Fruit fly (Drosophila melanogaster) whole organism, pupa: ENCODE results near the gene gt.
A peak's percentile ranks its signal among the peaks of the same experiment; 100 is the strongest.

ENCODE experiments used
- CG10348 ChIP-seq: fragments of 200-800 bp; sonication (Bioruptor generic); IDR thresholded peaks from 2 replicates; pipeline ENCODE4 v1.3.6; 2022; ENCODE audit warnings: missing biosample characterization, missing genetic modification characterization
- CG12605 ChIP-seq: fragments of 200-800 bp; sonication (Bioruptor generic); IDR thresholded peaks from 2 replicates; pipeline ENCODE4 v1.3.6; 2022; ENCODE audit warnings: missing biosample characterization, missing genetic modification characterization
- CG13204 ChIP-seq: fragments of 200-800 bp; sonication (Bioruptor generic); optimal IDR thresholded peaks from 2 replicates; lab custom pipeline; 2018; ENCODE audit warnings: missing biosample characterization, mild to moderate bottlenecking, missing genetic modification characterization, moderate library complexity
- CG14655 ChIP-seq: fragments of 200-800 bp; sonication (Bioruptor generic); optimal IDR thresholded peaks from 3 replicates; lab custom pipeline; 2017; ENCODE audit warnings: mild to moderate bottlenecking, missing biosample characterization, missing genetic modification reagents, missing genetic modification characterization
- CG15710 ChIP-seq: fragments of 200-800 bp; sonication (Bioruptor generic); optimal IDR thresholded peaks from 2 replicates; lab custom pipeline; 2018; ENCODE audit warnings: missing biosample characterization, mild to moderate bottlenecking, missing genetic modification characterization, moderate library complexity
- CG17806 ChIP-seq: fragments of 200-800 bp; sonication (Bioruptor generic); optimal IDR thresholded peaks from 2 replicates; lab custom pipeline; 2018; ENCODE audit warnings: missing biosample characterization, mild to moderate bottlenecking, missing genetic modification characterization, moderate library complexity
- CG32121 ChIP-seq: fragments of 200-800 bp; sonication (Bioruptor generic); IDR thresholded peaks from 2 replicates; pipeline ENCODE4 v1.3.6; 2022; ENCODE audit warnings: missing biosample characterization, missing genetic modification characterization
- CG34367 ChIP-seq: fragments of 200-800 bp; sonication (Bioruptor generic); optimal IDR thresholded peaks from 2 replicates; lab custom pipeline; 2018; ENCODE audit warnings: missing biosample characterization, mild to moderate bottlenecking, missing genetic modification characterization
- CG4496 ChIP-seq: fragments of 200-800 bp; sonication (Bioruptor generic); IDR thresholded peaks from 3 replicates; pipeline ENCODE4 v1.3.6; 2022; ENCODE audit warnings: missing biosample characterization, missing genetic modification characterization
- CG8159 ChIP-seq: fragments of 200-800 bp; sonication (Bioruptor generic); optimal IDR thresholded peaks from 3 replicates; lab custom pipeline; 2018; ENCODE audit warnings: missing biosample characterization, mild to moderate bottlenecking, missing genetic modification characterization, moderate library complexity
- CG8301 ChIP-seq: fragments of 200-800 bp; sonication (Bioruptor generic); optimal IDR thresholded peaks from 2 replicates; lab custom pipeline; 2018; ENCODE audit warnings: missing biosample characterization, mild to moderate bottlenecking, missing genetic modification characterization
- CG9948 ChIP-seq: fragments of 200-800 bp; sonication (Bioruptor generic); optimal IDR thresholded peaks from 2 replicates; lab custom pipeline; 2018; ENCODE audit warnings: missing biosample characterization, mild to moderate bottlenecking, missing genetic modification characterization, moderate library complexity
- D1 ChIP-seq: fragments of 200-800 bp; sonication (Bioruptor generic); optimal IDR thresholded peaks from 2 replicates; lab custom pipeline; 2018; ENCODE audit warnings: missing biosample characterization, mild to moderate bottlenecking, missing genetic modification characterization, moderate library complexity
- EcR ChIP-seq: fragments of 200-800 bp; sonication (Bioruptor generic); optimal IDR thresholded peaks from 3 replicates; lab custom pipeline; 2019; ENCODE audit warnings: missing biosample characterization, missing genetic modification characterization, mild to moderate bottlenecking, moderate library complexity, missing genetic modification reagents
- Ets98B ChIP-seq: fragments of 200-800 bp; sonication (Bioruptor generic); IDR thresholded peaks from 2 replicates; pipeline ENCODE4 v1.3.6; 2022; ENCODE audit warnings: missing biosample characterization, missing genetic modification characterization
- Pif1A ChIP-seq: fragments of 200-800 bp; sonication (Bioruptor generic); optimal IDR thresholded peaks from 3 replicates; lab custom pipeline; 2016; ENCODE audit warnings: missing biosample characterization, missing genetic modification characterization
- Pif1B ChIP-seq: fragments of 200-800 bp; sonication (Bioruptor generic); optimal IDR thresholded peaks from 3 replicates; lab custom pipeline; 2016; ENCODE audit warnings: missing biosample characterization, missing genetic modification characterization
- Snoo ChIP-seq: fragments of 200-800 bp; sonication (Bioruptor generic); optimal IDR thresholded peaks from 3 replicates; lab custom pipeline; 2017; ENCODE audit warnings: missing biosample characterization, mild to moderate bottlenecking, missing genetic modification characterization, inconsistent platforms
- fd96Ca ChIP-seq: fragments of 200-800 bp; sonication (Bioruptor generic); IDR thresholded peaks from 3 replicates; pipeline ENCODE4 v1.3.6; 2022; ENCODE audit warnings: missing biosample characterization, missing genetic modification characterization
- gl ChIP-seq: fragments of 200-800 bp; sonication (Bioruptor generic); optimal IDR thresholded peaks from 2 replicates; lab custom pipeline; 2018; ENCODE audit warnings: missing biosample characterization, mild to moderate bottlenecking, missing genetic modification characterization
- rn ChIP-seq: fragments of 200-800 bp; sonication (Bioruptor generic); IDR thresholded peaks from 2 replicates; pipeline ENCODE4 v1.3.6; 2022; ENCODE audit warnings: missing biosample characterization, missing genetic modification characterization

The gt gene

DNA sequence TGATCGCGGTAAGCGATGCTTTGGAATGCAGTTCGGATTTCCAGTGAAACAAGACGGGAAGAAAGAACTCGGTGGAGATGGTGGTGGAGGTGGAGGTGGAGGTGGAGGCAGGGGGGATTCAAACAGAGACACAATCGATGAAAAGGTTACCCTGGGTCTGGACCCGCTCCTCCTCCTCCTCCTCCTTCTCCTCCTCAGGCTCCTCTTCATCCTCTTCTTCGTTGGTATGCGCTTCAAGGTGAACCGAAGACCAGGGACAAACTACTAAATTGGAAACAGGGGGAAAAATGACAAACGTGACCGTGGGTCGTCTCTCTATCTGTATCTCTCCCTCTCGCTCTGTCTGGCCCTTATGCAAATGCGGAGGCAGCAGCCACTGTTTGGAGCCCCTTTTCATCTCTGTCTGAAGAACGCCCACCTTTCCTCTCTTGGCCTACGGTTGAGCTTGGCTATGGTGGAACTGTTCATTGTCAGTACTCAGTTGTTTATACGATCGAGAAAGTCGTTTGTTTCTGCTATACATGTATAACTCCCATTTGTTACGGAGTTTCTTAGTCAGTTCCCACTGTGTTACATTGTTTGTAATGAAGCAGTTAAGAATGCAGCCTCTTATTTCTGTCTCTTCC, 34.3 kb upstream of the gt start:
- TF ChIP-seq D1 (tag; lab: Kevin White, UChicago) (no peak), EcR (peak; percentile 28), CG15710 (tag; lab: Kevin White, UChicago) (peak; percentile 1)
- TF ChIP-seq, all 21 proteins: peak for 2

DNA sequence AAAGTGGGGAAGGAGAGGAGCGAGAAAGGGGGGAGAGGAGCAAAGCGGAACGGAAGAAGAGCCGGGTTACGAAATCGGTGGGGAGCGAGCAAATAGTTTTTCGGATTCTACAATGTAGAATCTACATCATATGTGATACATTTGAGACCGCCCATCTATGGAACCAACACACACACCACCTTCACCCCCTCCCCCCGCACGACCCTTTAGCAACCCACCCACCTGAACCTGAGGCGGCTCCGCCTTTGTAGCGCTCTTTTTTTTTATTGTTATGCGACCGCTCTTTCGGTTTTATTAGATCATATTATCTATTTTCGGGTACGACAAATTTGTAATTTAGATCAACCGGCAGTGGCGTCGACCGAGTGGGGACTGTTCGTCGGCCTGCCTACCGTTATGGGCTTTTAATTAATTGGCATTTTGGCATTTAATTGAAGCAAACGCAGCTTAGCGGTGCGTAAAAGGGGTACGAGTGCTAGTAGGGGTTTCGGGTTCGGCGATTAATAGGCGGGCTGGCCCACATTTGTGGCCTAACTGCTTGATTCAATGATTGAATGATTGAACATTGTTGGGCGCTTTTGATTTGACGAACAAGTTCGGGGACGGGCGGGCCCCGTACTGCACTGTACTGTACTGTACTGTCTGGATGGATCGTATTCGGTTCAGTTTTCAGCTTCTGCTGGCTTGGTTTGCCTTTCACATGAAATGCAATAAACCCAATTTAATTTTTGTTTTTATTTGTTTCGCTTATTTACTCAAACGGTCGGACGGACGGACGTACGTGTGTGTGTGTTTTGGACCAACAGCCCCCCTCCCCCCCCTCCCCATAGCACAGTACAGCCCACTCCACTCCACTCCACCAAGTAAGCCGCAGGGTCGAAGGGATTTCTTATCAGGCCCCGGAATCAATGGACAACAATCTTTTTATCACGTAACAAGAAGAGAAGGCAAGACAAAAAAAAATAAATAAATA, 32.9 kb upstream of the gt start:
- no peak for TF ChIP-seq Pif1B (GFP tag; lab: Kevin White, UChicago)
- no peak for TF ChIP-seq Pif1A (GFP tag; lab: Kevin White, UChicago)
- no peak for TF ChIP-seq Snoo (tag; lab: Kevin White, UChicago)
- TF ChIP-seq CG10348 (GFP tag; lab: Robert Waterston, UW) = no peak
- no peak for TF ChIP-seq fd96Ca
- no peak for TF ChIP-seq CG9948 (tag; lab: Kevin White, UChicago)
- no peak for TF ChIP-seq Ets98B (GFP tag; lab: Robert Waterston, UW)
- no peak for TF ChIP-seq CG4496 (GFP tag; lab: Robert Waterston, UW)
- no peak for TF ChIP-seq CG8159 (tag; lab: Kevin White, UChicago)
- no peak for TF ChIP-seq CG14655
- TF ChIP-seq CG13204 (GFP tag; lab: Kevin White, UChicago) = no peak
- no peak for TF ChIP-seq CG32121
- no peak for TF ChIP-seq gl (tag; lab: Kevin White, UChicago)
- no peak for TF ChIP-seq CG17806
- no peak for TF ChIP-seq CG15710 (tag; lab: Kevin White, UChicago)
- TF ChIP-seq rn (GFP tag; lab: Robert Waterston, UW) = no peak
- TF ChIP-seq D1 (tag; lab: Kevin White, UChicago) = no peak

dm6 chrX:2459843-2460242, 31.1 kb upstream of the gt start:
- TF ChIP-seq CG12605 (GFP tag; lab: Robert Waterston, UW) = no peak
- no peak for TF ChIP-seq CG34367
- no peak for TF ChIP-seq CG8301 (tag; lab: Kevin White, UChicago)
- no peak for TF ChIP-seq gl (tag; lab: Kevin White, UChicago)

- TF ChIP-seq CG32121 (no peak), EcR (no peak), CG15710 (tag; lab: Kevin White, UChicago) (no peak), CG14655 (no peak), fd96Ca (no peak), Ets98B (GFP tag; lab: Robert Waterston, UW) (peak; percentile 43), Snoo (tag; lab: Kevin White, UChicago) (no peak), rn (GFP tag; lab: Robert Waterston, UW) (no peak)
Measured at dm6 chrX:2457863-2458458, 29.2 kb upstream of the gt start.

DNA sequence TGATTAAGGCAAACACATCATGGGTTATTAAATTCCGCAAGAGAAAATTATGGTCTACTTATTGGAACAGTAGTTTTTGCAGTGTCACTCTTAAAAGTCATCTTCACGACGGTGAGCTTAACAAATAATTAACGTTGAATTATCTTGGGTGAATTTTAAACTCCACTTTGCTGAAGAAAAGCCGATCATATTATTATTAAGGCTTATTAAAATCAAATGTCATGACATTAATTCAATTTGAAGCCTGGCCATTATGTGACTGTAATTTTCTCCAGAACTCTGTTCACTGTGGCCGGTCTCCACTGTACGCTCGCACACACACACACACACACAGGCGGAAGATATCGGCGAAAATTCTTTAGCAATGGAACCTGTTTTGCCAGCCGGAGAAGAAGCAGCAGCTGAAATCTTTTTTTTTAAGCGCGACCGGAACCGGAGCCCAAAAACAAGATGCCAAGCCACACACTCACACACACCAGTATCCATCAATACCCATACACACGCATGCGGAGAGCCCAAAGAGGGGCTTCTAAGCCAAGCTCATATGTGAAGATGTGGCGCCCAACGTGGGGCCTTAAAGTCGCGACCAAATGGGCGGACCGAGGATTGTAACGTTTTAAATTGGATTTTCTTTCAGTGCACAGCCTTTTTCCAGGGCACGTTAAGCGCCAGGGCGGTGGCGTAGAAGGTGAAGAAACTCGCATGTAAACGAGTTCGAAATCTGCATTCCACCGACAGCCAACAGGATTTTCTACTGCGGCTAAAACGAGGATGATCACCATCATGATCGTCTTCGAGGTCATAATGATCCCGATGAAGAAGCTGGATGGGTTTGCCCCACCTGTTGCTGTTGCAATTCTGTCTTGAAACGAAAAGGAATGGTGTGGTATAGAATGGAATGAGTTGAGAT, 26.8 kb upstream of the gt start:
- TF ChIP-seq Pif1B (GFP tag; lab: Kevin White, UChicago) (no peak), Snoo (tag; lab: Kevin White, UChicago) (peak; percentile 10), CG9948 (tag; lab: Kevin White, UChicago) (peak; percentile 52), CG8301 (tag; lab: Kevin White, UChicago) (peak; percentile 66), CG10348 (GFP tag; lab: Robert Waterston, UW) (no peak), Ets98B (GFP tag; lab: Robert Waterston, UW) (no peak), CG13204 (GFP tag; lab: Kevin White, UChicago) (peak; percentile 21), EcR (peak; percentile 90), D1 (tag; lab: Kevin White, UChicago) (no peak), CG32121 (no peak), CG14655 (peak; percentile 75), CG15710 (tag; lab: Kevin White, UChicago) (peak; percentile 43), CG12605 (GFP tag; lab: Robert Waterston, UW) (no peak), CG17806 (peak; percentile 55), CG8159 (tag; lab: Kevin White, UChicago) (peak; percentile 59), Pif1A (GFP tag; lab: Kevin White, UChicago) (peak; percentile 33), fd96Ca (no peak), rn (GFP tag; lab: Robert Waterston, UW) (no peak), CG4496 (GFP tag; lab: Robert Waterston, UW) (no peak), CG34367 (peak; percentile 24), gl (tag; lab: Kevin White, UChicago) (no peak)
